Worm (Caenorhabditis elegans) whole organism, L4 larva: ENCODE results near the gene C03A3.9.

Experiments used
- F37D6.2 ChIP-seq: sonication (generic microtip); optimal IDR thresholded peaks from 2 replicates; lab custom pipeline; 2016; ENCODE audit warnings: mild to moderate bottlenecking, missing genetic modification characterization, missing compliant biosample characterization
- F49E8.2 ChIP-seq: sonication (generic microtip); optimal IDR thresholded peaks from 2 replicates; lab custom pipeline; 2016; ENCODE audit warnings: missing compliant biosample characterization, mild to moderate bottlenecking, missing genetic modification characterization, borderline replicate concordance
- T20F7.1 ChIP-seq: fragments of 200-800 bp; sonication (Bioruptor generic); optimal IDR thresholded peaks from 2 replicates; lab custom pipeline; 2018; ENCODE audit warnings: mild to moderate bottlenecking, missing genetic modification characterization, missing compliant biosample characterization
- T26A8.4 ChIP-seq: fragments of 200-800 bp; sonication (Bioruptor generic); IDR thresholded peaks from 2 replicates; pipeline ENCODE4 v1.3.6; 2022; ENCODE audit warnings: missing genetic modification characterization, missing compliant biosample characterization
- ZK337.2 ChIP-seq: fragments of 200-800 bp; sonication (Bioruptor generic); IDR thresholded peaks from 2 replicates; pipeline ENCODE4 v1.3.6; 2022; ENCODE audit warnings: missing genetic modification reagents, missing genetic modification characterization, missing compliant biosample characterization
- aha-1 ChIP-seq: fragments of 150-350 bp; peaks from one replicate; lab custom pipeline; 2014; ENCODE audit warnings: missing biosample characterization, missing genetic modification characterization
- aly-2 ChIP-seq: sonication (generic microtip); optimal IDR thresholded peaks from 2 replicates; lab custom pipeline; 2018; ENCODE audit warnings: missing biosample characterization, missing genetic modification characterization
- ceh-20 ChIP-seq: fragments of 200-800 bp; sonication (Bioruptor generic); IDR thresholded peaks from 2 replicates; pipeline ENCODE4 v1.3.6; 2022; ENCODE audit warnings: missing genetic modification reagents, missing genetic modification characterization, missing compliant biosample characterization
- ceh-28 ChIP-seq: fragments of 150-350 bp; optimal IDR thresholded peaks from 2 replicates; lab custom pipeline; 2014; ENCODE audit warnings: missing biosample characterization, missing genetic modification reagents, missing genetic modification characterization
- ctbp-1 ChIP-seq: fragments of 200-800 bp; sonication (Bioruptor generic); IDR thresholded peaks from 2 replicates; pipeline ENCODE4 v1.3.6; 2022; ENCODE audit warnings: missing genetic modification reagents, missing genetic modification characterization, missing compliant biosample characterization
- daf-12 ChIP-seq: fragments of 150-350 bp; optimal IDR thresholded peaks from 2 replicates; lab custom pipeline; 2014; ENCODE audit warnings: missing biosample characterization, missing genetic modification reagents, missing genetic modification characterization
- daf-8 ChIP-seq: fragments of 200-800 bp; sonication (Bioruptor generic); IDR thresholded peaks from 2 replicates; pipeline ENCODE4 v1.3.6; 2022; ENCODE audit warnings: missing genetic modification characterization, missing compliant biosample characterization
- dmd-8 ChIP-seq: fragments of 200-800 bp; sonication (Bioruptor generic); IDR thresholded peaks from 2 replicates; pipeline ENCODE4 v1.3.6; 2022; ENCODE audit warnings: missing genetic modification characterization, missing compliant biosample characterization
- dpl-1 ChIP-seq: fragments of 150-350 bp; optimal IDR thresholded peaks from 2 replicates; lab custom pipeline; 2014; ENCODE audit warnings: missing biosample characterization, missing genetic modification reagents, missing genetic modification characterization
- duxl-1 ChIP-seq: sonication (generic microtip); optimal IDR thresholded peaks from 2 replicates; lab custom pipeline; 2016; ENCODE audit warnings: mild to moderate bottlenecking, missing genetic modification characterization, moderate library complexity, missing compliant biosample characterization; ENCODE audit not compliant: poor library complexity
- hif-1 ChIP-seq, 2 experiments: sonication (generic microtip); optimal IDR thresholded peaks; 2 replicates each; lab custom pipeline; 2016 to 2017; ENCODE audit warnings: missing compliant biosample characterization in 2 of 2, missing genetic modification characterization in 2 of 2, missing genetic modification reagents in 2 of 2, missing genotype in 2 of 2, mild to moderate bottlenecking in 1 of 2
- mdl-1 ChIP-seq, 2 experiments: fragments of 150-350 bp in 1 of 2; sonication (generic microtip) in 1 of 2; optimal IDR thresholded peaks; 2 replicates each; lab custom pipeline; 2014 to 2017; ENCODE audit warnings: missing biosample characterization in 2 of 2, missing genetic modification characterization in 2 of 2
- mep-1 ChIP-seq: fragments of 150-350 bp; sonication (generic microtip); optimal IDR thresholded peaks from 3 replicates; lab custom pipeline; 2014; ENCODE audit warnings: missing biosample characterization, missing genetic modification characterization
- mxl-3 ChIP-seq: fragments of 200-800 bp; sonication (Bioruptor generic); optimal IDR thresholded peaks from 2 replicates; lab custom pipeline; 2018; ENCODE audit warnings: mild to moderate bottlenecking, missing genetic modification characterization, missing compliant biosample characterization
- nhr-111 ChIP-seq: fragments of 200-800 bp; sonication (Bioruptor generic); optimal IDR thresholded peaks from 2 replicates; lab custom pipeline; 2018; ENCODE audit warnings: mild to moderate bottlenecking, missing genetic modification characterization, missing compliant biosample characterization
- nhr-28 ChIP-seq: fragments of 150-350 bp; optimal IDR thresholded peaks from 2 replicates; lab custom pipeline; 2014; ENCODE audit warnings: missing biosample characterization, missing genetic modification characterization
- nhr-41 ChIP-seq: fragments of 200-800 bp; sonication (Bioruptor generic); IDR thresholded peaks from 2 replicates; pipeline ENCODE4 v1.3.6; 2022; ENCODE audit warnings: missing genetic modification reagents, missing genetic modification characterization, missing compliant biosample characterization
- nhr-76 ChIP-seq: fragments of 150-350 bp; optimal IDR thresholded peaks from 2 replicates; lab custom pipeline; 2014; ENCODE audit warnings: missing biosample characterization, missing genetic modification characterization
- nhr-77 ChIP-seq: fragments of 150-350 bp; optimal IDR thresholded peaks from 2 replicates; lab custom pipeline; 2014; ENCODE audit warnings: missing biosample characterization, missing genetic modification characterization
- pha-4 ChIP-seq, 2 experiments: fragments of 150-350 bp in 1 of 2; fragments of 200-800 bp in 1 of 2; sonication (Bioruptor generic) in 1 of 2; IDR thresholded peaks in 1 of 2; optimal IDR thresholded peaks in 1 of 2; 2 replicates each; pipeline versions ENCODE4 v1.3.6 to Lab custom; 2014 to 2022; ENCODE audit warnings: missing genetic modification characterization in 2 of 2, missing genetic modification reagents in 2 of 2, missing biosample characterization in 1 of 2, missing compliant biosample characterization in 1 of 2
- pqm-1 ChIP-seq: sonication (generic microtip); optimal IDR thresholded peaks from 2 replicates; lab custom pipeline; 2017; ENCODE audit warnings: missing biosample characterization, missing genetic modification characterization
- rbr-2 ChIP-seq: sonication (generic microtip); optimal IDR thresholded peaks from 2 replicates; lab custom pipeline; 2016; ENCODE audit warnings: missing genotype, missing genetic modification characterization, missing compliant biosample characterization
- snpc-4 ChIP-seq: fragments of 150-350 bp; optimal IDR thresholded peaks from 2 replicates; lab custom pipeline; 2014; ENCODE audit warnings: missing biosample characterization, missing genetic modification characterization
- spr-3 ChIP-seq: fragments of 200-800 bp; sonication (Bioruptor generic); optimal IDR thresholded peaks from 2 replicates; lab custom pipeline; 2018; ENCODE audit warnings: mild to moderate bottlenecking, missing genetic modification characterization, missing compliant biosample characterization
- unc-130 ChIP-seq: sonication (generic microtip); optimal IDR thresholded peaks from 2 replicates; lab custom pipeline; 2016; ENCODE audit warnings: missing genetic modification reagents, missing genetic modification characterization, missing compliant biosample characterization
- unc-62 ChIP-seq, 3 experiments: fragments of 150-350 bp in 1 of 3; sonication (generic microtip); optimal IDR thresholded peaks in 2 of 3; peaks in 1 of 3; 1 replicate in 1 of 3; 2 replicates in 2 of 3; lab custom pipeline; 2014 to 2017; ENCODE audit warnings: missing biosample characterization in 3 of 3, missing genetic modification characterization in 3 of 3, missing genetic modification reagents in 3 of 3, missing genotype in 1 of 3
- vab-7 ChIP-seq: fragments of 200-800 bp; sonication (Bioruptor generic); IDR thresholded peaks from 2 replicates; pipeline ENCODE4 v1.3.6; 2022; ENCODE audit warnings: missing genetic modification reagents, missing genetic modification characterization, missing compliant biosample characterization
- zag-1 ChIP-seq: fragments of 150-350 bp; optimal IDR thresholded peaks from 2 replicates; lab custom pipeline; 2014; ENCODE audit warnings: missing biosample characterization, missing genetic modification characterization
- zfp-3 ChIP-seq: fragments of 200-800 bp; sonication (Bioruptor generic); conservative IDR thresholded peaks from 2 replicates; pipeline ENCODE4 v1.3.6; 2022; ENCODE audit warnings: missing genetic modification reagents, missing genetic modification characterization, missing compliant biosample characterization
- zip-2 ChIP-seq: fragments of 150-350 bp; optimal IDR thresholded peaks from 2 replicates; lab custom pipeline; 2014; ENCODE audit warnings: missing biosample characterization, missing genetic modification characterization

C03A3.9 gene

DNA sequence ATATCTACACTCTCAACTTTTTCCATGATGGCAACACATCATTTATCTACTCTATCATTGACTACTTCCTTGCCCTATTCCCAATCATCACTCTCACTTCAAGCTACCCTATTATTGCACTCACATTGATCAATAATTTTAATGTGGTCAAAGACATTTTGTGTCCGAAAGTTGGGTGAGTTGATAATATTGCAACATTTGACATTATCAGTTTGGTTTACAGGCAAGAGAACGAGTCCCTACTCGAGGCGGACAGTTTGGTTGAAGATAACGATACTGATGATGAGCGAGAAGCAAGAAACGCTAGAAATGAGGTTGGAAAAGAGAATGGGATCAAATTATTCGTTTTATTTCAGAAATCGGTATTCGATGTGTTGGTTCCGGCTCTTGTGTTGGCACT, 2.1 kb upstream of the C03A3.9 start (continued):
- TF ChIP-seq dmd-8 (no peak), mxl-3 (peak; percentile 60), F49E8.2 (tag; lab: Kevin White, UChicago) (no peak), duxl-1 (tag; lab: Kevin White, UChicago) (no peak), mep-1 (tag; lab: Kevin White, UChicago) (no peak), nhr-77 (peak; percentile 27), daf-12 (no peak), snpc-4 (tag; lab: Kevin White, UChicago) (no peak), nhr-28 (peak; percentile 75)
- TF ChIP-seq, all 104 proteins: peak for 9

- TF ChIP-seq aly-2 (no peak), nhr-76 (tag; lab: Kevin White, UChicago) (no peak)
Observed at ce11 chrX:11268970-11269369, 2.2 kb downstream of the C03A3.9 start, which contains the start of gene C03A3.3. Gene C03A3.3, minus strand, starts transcription at chrX:11269070.

- TF ChIP-seq zip-2 (tag; lab: Kevin White, UChicago) (no peak), rbr-2 (tag; lab: Kevin White, UChicago) (no peak), spr-3 (GFP tag; lab: Kevin White, UChicago) (no peak), mdl-1 (tag; optimal IDR thresholded peaks at IDR 0.05; lab: Kevin White, UChicago) (no peak), mxl-3 (no peak), pha-4 (GFP tag; IDR thresholded peaks at IDR 0.05; lab: Robert Waterston, UW) (no peak), pha-4 (tag; optimal IDR thresholded peaks at IDR 0.05; lab: Kevin White, UChicago) (no peak)
Observed at ce11 chrX:11270882-11271281, 4.1 kb downstream of the C03A3.9 start, which contains the start of gene ifa-1. Gene ifa-1, plus strand, starts transcription at chrX:11271182.

DNA sequence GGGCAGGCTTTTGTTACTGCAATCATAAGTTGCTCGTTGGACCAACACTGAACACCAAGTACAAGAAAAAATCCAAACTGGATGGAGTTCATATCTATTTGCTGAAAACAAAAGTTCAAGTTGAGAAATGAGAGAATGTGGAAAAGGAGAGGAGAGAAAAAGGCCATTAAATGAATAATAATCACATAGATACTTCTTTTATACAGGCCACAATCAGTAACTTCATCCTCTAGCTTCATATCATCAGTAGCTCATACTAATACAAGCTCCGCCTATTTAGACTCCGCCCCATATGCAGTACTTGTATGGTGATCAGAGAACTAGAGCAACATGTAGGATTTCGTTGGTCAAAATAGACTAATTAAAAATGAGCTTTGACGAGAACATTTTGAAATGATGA, 12.5 kb downstream of the C03A3.9 start, which contains the start of gene F38B2.2:
Gene F38B2.2, minus strand, starts transcription at position 101 of the 400 bp plus-strand sequence.
- no peak for TF ChIP-seq daf-8
- TF ChIP-seq zfp-3, result no peak
- TF ChIP-seq nhr-41 (GFP tag; lab: Robert Waterston, UW), result no peak
- no peak for TF ChIP-seq nhr-111 (GFP tag; lab: Kevin White, UChicago)
- TF ChIP-seq F37D6.2 (tag; lab: Kevin White, UChicago), result no peak
- TF ChIP-seq ceh-28 (tag; lab: Kevin White, UChicago), result no peak
- TF ChIP-seq zag-1 (tag; lab: Kevin White, UChicago), result no peak

- no peak for TF ChIP-seq vab-7 (GFP tag; lab: Robert Waterston, UW)
- no peak for TF ChIP-seq dpl-1 (GFP tag; lab: Kevin White, UChicago)
- no peak for TF ChIP-seq T26A8.4 (GFP tag; lab: Robert Waterston, UW)
- TF ChIP-seq aha-1 (tag; lab: Kevin White, UChicago), result peak; percentile 26
Observed at ce11 chrX:11281148-11281547, 14.3 kb downstream of the C03A3.9 start, which contains the start of gene F38B2.6. Gene F38B2.6, minus strand, starts transcription at chrX:11281248.

DNA sequence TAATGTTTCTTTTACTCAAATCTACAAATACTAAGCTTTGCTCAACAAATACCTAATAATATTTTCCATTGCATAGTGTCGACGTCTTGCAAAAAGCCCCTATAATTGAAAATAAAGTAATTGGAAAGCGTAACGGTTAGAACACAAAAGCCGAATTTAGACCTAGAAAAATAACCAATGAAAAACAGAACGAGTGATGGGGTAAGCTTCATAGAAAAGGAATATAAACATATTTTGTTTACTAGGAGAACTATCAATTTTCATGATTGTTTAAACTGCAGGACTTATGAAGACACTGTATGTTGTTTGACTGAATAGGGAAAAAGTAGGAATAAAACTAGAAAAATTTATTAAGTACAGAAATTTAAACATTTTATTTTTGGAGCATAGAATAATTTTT, 19.4 kb downstream of the C03A3.9 start, which contains the start of gene F38B2.3:
Gene F38B2.3, minus strand, starts transcription at position 101 of the 400 bp plus-strand sequence.
- peak; percentile 43 for TF ChIP-seq aha-1 (tag; lab: Kevin White, UChicago)
- TF ChIP-seq ZK337.2 (GFP tag; lab: Robert Waterston, UW), result no peak

- TF ChIP-seq ctbp-1 (GFP tag; lab: Robert Waterston, UW) (no peak), ceh-20 (GFP tag; lab: Robert Waterston, UW) (no peak), ZK337.2 (GFP tag; lab: Robert Waterston, UW) (no peak), unc-62 (GFP tag; optimal IDR thresholded peaks at IDR 0.05 in 1 of 2; lab: Kevin White, UChicago) (peak in 1 of 2 experiments; percentile 40), unc-62 (tag; optimal IDR thresholded peaks at IDR 0.05; lab: Kevin White, UChicago) (no peak), nhr-111 (GFP tag; lab: Kevin White, UChicago) (no peak), T20F7.1 (no peak), nhr-77 (no peak), pha-4 (GFP tag; IDR thresholded peaks at IDR 0.05; lab: Robert Waterston, UW) (no peak), pha-4 (tag; optimal IDR thresholded peaks at IDR 0.05; lab: Kevin White, UChicago) (no peak), unc-130 (no peak), F49E8.2 (tag; lab: Kevin White, UChicago) (no peak), zip-2 (tag; lab: Kevin White, UChicago) (no peak), pqm-1 (no peak), ceh-28 (tag; lab: Kevin White, UChicago) (no peak), aha-1 (tag; lab: Kevin White, UChicago) (peak; percentile 46), nhr-41 (GFP tag; lab: Robert Waterston, UW) (no peak), hif-1 (tag; optimal IDR thresholded peaks at IDR 0.05; lab: Kevin White, UChicago) (peak in 1 of 2 experiments; percentile 23)
Observed at ce11 chrX:11287617-11288016, 20.8 kb downstream of the C03A3.9 start, which contains the start of gene F38B2.4. Gene F38B2.4, minus strand, starts transcription at chrX:11287717.
